Worm (Caenorhabditis elegans) whole organism, L1 larva: ENCODE results near the gene pccb-1.
A peak's percentile ranks its signal among the peaks of the same experiment; 100 is the strongest.

Experiments
- C04F5.9 ChIP-seq: sonication (generic microtip); optimal IDR thresholded peaks from 2 replicates; lab custom pipeline; 2016; ENCODE audit warnings: missing genetic modification characterization, missing compliant biosample characterization
- alr-1 ChIP-seq: fragments of 200-800 bp; sonication (Bioruptor generic); optimal IDR thresholded peaks from 2 replicates; lab custom pipeline; 2018; ENCODE audit warnings: borderline replicate concordance, mild to moderate bottlenecking, missing genetic modification characterization, missing compliant biosample characterization
- aly-2 ChIP-seq: fragments of 150-350 bp; optimal IDR thresholded peaks from 2 replicates; lab custom pipeline; 2014; ENCODE audit warnings: missing biosample characterization, missing genetic modification characterization
- ama-1 ChIP-seq: fragments of 150-350 bp; optimal IDR thresholded peaks from 2 replicates; lab custom pipeline; 2014
- ceh-8 ChIP-seq: fragments of 200-800 bp; sonication (Bioruptor generic); optimal IDR thresholded peaks from 2 replicates; lab custom pipeline; 2018; ENCODE audit warnings: mild to moderate bottlenecking, missing genetic modification characterization, moderate library complexity, missing compliant biosample characterization
- ceh-82 ChIP-seq, 3 experiments: fragments of 150-350 bp in 1 of 3; sonication (generic microtip) in 2 of 3; optimal IDR thresholded peaks; 2 replicates each; lab custom pipeline; 2014 to 2017; ENCODE audit warnings: missing biosample characterization in 3 of 3, missing genetic modification characterization in 3 of 3
- ceh-88 ChIP-seq: fragments of 200-800 bp; sonication (Bioruptor generic); IDR thresholded peaks from 2 replicates; pipeline ENCODE4 v1.3.6; 2022; ENCODE audit warnings: missing genetic modification characterization, missing compliant biosample characterization
- ceh-90 ChIP-seq: sonication (generic microtip); optimal IDR thresholded peaks from 2 replicates; lab custom pipeline; 2016; ENCODE audit warnings: missing genetic modification characterization, missing compliant biosample characterization
- dpl-1 ChIP-seq, 3 experiments: fragments of 150-350 bp in 2 of 3; sonication (generic microtip) in 1 of 3; optimal IDR thresholded peaks; 2 replicates each; lab custom pipeline; 2014 to 2017; ENCODE audit warnings: missing biosample characterization in 3 of 3, missing genetic modification characterization in 3 of 3, missing genetic modification reagents in 3 of 3
- dsc-1 ChIP-seq: sonication (generic microtip); optimal IDR thresholded peaks from 2 replicates; lab custom pipeline; 2016; ENCODE audit warnings: mild to moderate bottlenecking, missing genetic modification characterization, missing compliant biosample characterization
- efl-3 ChIP-seq: fragments of 200-800 bp; sonication (Bioruptor generic); optimal IDR thresholded peaks from 2 replicates; lab custom pipeline; 2018; ENCODE audit warnings: mild to moderate bottlenecking, missing genetic modification characterization, missing compliant biosample characterization
- egl-13 ChIP-seq: sonication (generic microtip); optimal IDR thresholded peaks from 2 replicates; lab custom pipeline; 2016; ENCODE audit warnings: missing genotype, missing genetic modification reagents, missing genetic modification characterization, missing compliant biosample characterization
- egl-27 ChIP-seq, 2 experiments: fragments of 150-350 bp in 1 of 2; sonication (generic microtip); optimal IDR thresholded peaks; 3 replicates each; lab custom pipeline; 2017 to 2018; ENCODE audit warnings: missing biosample characterization in 2 of 2, missing genetic modification characterization in 2 of 2, missing genetic modification reagents in 2 of 2
- elt-2 ChIP-seq: sonication (generic microtip); optimal IDR thresholded peaks from 2 replicates; lab custom pipeline; 2016; ENCODE audit warnings: missing genetic modification characterization, mild to moderate bottlenecking, inconsistent platforms, missing compliant biosample characterization, missing genetic modification reagents
- elt-3 ChIP-seq, 6 experiments: fragments of 150-350 bp in 1 of 6; sonication (generic microtip); optimal IDR thresholded peaks; 2 replicates each; lab custom pipeline; 2017 to 2018; ENCODE audit warnings: missing biosample characterization in 6 of 6, missing genetic modification characterization in 6 of 6, inconsistent platforms in 1 of 6
- ets-5 ChIP-seq: fragments of 200-800 bp; sonication (Bioruptor generic); IDR thresholded peaks from 2 replicates; pipeline ENCODE4 v1.3.6; 2022; ENCODE audit warnings: missing genetic modification characterization, missing compliant biosample characterization
- fkh-4 ChIP-seq: sonication (generic microtip); optimal IDR thresholded peaks from 2 replicates; lab custom pipeline; 2016; ENCODE audit warnings: missing compliant biosample characterization, missing genetic modification characterization, borderline replicate concordance
- fkh-8 ChIP-seq: sonication (generic microtip); optimal IDR thresholded peaks from 2 replicates; lab custom pipeline; 2016; ENCODE audit warnings: mild to moderate bottlenecking, missing genetic modification characterization, missing compliant biosample characterization
- fos-1 ChIP-seq: fragments of 150-350 bp; optimal IDR thresholded peaks from 2 replicates; lab custom pipeline; 2014; ENCODE audit warnings: missing biosample characterization, missing genetic modification characterization
- grh-1 ChIP-seq: fragments of 200-800 bp; sonication (Bioruptor generic); IDR thresholded peaks from 2 replicates; pipeline ENCODE4 v1.3.6; 2022; ENCODE audit warnings: missing genetic modification reagents, missing genetic modification characterization, missing compliant biosample characterization
- hpl-2 ChIP-seq: fragments of 150-350 bp; optimal IDR thresholded peaks from 2 replicates; lab custom pipeline; 2014; ENCODE audit warnings: missing biosample characterization, missing genetic modification reagents, missing genetic modification characterization
- irx-1 ChIP-seq: sonication (generic microtip); optimal IDR thresholded peaks from 2 replicates; lab custom pipeline; 2016; ENCODE audit warnings: missing genetic modification characterization, missing compliant biosample characterization
- isw-1 ChIP-seq: fragments of 200-800 bp; sonication (Bioruptor generic); IDR thresholded peaks from 2 replicates; pipeline ENCODE4 v1.3.6; 2022; ENCODE audit warnings: missing genetic modification characterization, missing compliant biosample characterization
- lin-13 ChIP-seq: fragments of 150-350 bp; optimal IDR thresholded peaks from 2 replicates; lab custom pipeline; 2014; ENCODE audit warnings: missing biosample characterization, missing genetic modification reagents, missing genetic modification characterization
- lin-14 ChIP-seq: fragments of 200-800 bp; sonication (Bioruptor generic); optimal IDR thresholded peaks from 2 replicates; lab custom pipeline; 2018; ENCODE audit warnings: mild to moderate bottlenecking, missing genetic modification characterization, moderate library complexity, missing compliant biosample characterization
- lin-35 ChIP-seq, 2 experiments: fragments of 150-350 bp; optimal IDR thresholded peaks; 2 replicates each; lab custom pipeline; 2014; ENCODE audit warnings: missing biosample characterization in 2 of 2, missing genetic modification characterization in 2 of 2, missing genetic modification reagents in 2 of 2
- lin-39 ChIP-seq: fragments of 150-350 bp; optimal IDR thresholded peaks from 2 replicates; lab custom pipeline; 2014; ENCODE audit warnings: missing biosample characterization, missing genetic modification reagents, missing genetic modification characterization
- lir-3 ChIP-seq: sonication (generic microtip); optimal IDR thresholded peaks from 2 replicates; lab custom pipeline; 2016; ENCODE audit warnings: mild to moderate bottlenecking, missing genetic modification characterization, moderate library complexity, missing compliant biosample characterization; ENCODE audit not compliant: poor library complexity
- nhr-12 ChIP-seq: sonication (generic microtip); optimal IDR thresholded peaks from 2 replicates; lab custom pipeline; 2017; ENCODE audit warnings: missing biosample characterization, missing genetic modification characterization
- nhr-19 ChIP-seq: fragments of 200-800 bp; sonication (Bioruptor generic); conservative IDR thresholded peaks from 2 replicates; pipeline ENCODE4 v1.3.6; 2022; ENCODE audit warnings: missing genetic modification characterization, missing compliant biosample characterization
- nhr-20 ChIP-seq: sonication (generic microtip); optimal IDR thresholded peaks from 2 replicates; lab custom pipeline; 2016; ENCODE audit warnings: mild to moderate bottlenecking, missing genetic modification characterization, missing compliant biosample characterization
- nhr-237 ChIP-seq: fragments of 150-350 bp; optimal IDR thresholded peaks from 2 replicates; lab custom pipeline; 2014; ENCODE audit warnings: missing biosample characterization, missing genetic modification characterization
- nhr-71 ChIP-seq: sonication (generic microtip); optimal IDR thresholded peaks from 2 replicates; lab custom pipeline; 2016; ENCODE audit warnings: mild to moderate bottlenecking, missing genetic modification characterization, moderate library complexity, missing compliant biosample characterization
- nhr-77 ChIP-seq: fragments of 150-350 bp; optimal IDR thresholded peaks from 2 replicates; lab custom pipeline; 2014; ENCODE audit warnings: missing biosample characterization, missing genetic modification characterization
- pag-3 ChIP-seq: sonication (generic microtip); optimal IDR thresholded peaks from 2 replicates; lab custom pipeline; 2017; ENCODE audit warnings: missing genetic modification characterization, mild to moderate bottlenecking, missing compliant biosample characterization, antibody characterized with exemption, borderline replicate concordance; ENCODE audit not compliant: insufficient read depth
- pax-3 ChIP-seq: fragments of 200-800 bp; sonication (Bioruptor generic); optimal IDR thresholded peaks from 2 replicates; lab custom pipeline; 2018; ENCODE audit warnings: mild to moderate bottlenecking, missing genetic modification characterization, moderate library complexity, missing compliant biosample characterization
- pqm-1 ChIP-seq: sonication (generic microtip); optimal IDR thresholded peaks from 3 replicates; lab custom pipeline; 2017; ENCODE audit warnings: missing biosample characterization, missing genetic modification characterization
- rnt-1 ChIP-seq: sonication (generic microtip); optimal IDR thresholded peaks from 2 replicates; lab custom pipeline; 2016; ENCODE audit warnings: mild to moderate bottlenecking, missing genetic modification characterization, moderate library complexity, missing compliant biosample characterization
- skn-1 ChIP-seq: fragments of 150-350 bp; optimal IDR thresholded peaks from 2 replicates; lab custom pipeline; 2014; ENCODE audit warnings: missing biosample characterization, missing genetic modification characterization
- snu-23 ChIP-seq: sonication (generic microtip); optimal IDR thresholded peaks from 2 replicates; lab custom pipeline; 2016; ENCODE audit warnings: missing genetic modification characterization, missing compliant biosample characterization
- sup-37 ChIP-seq: fragments of 200-800 bp; sonication (Bioruptor generic); optimal IDR thresholded peaks from 2 replicates; lab custom pipeline; 2018; ENCODE audit warnings: mild to moderate bottlenecking, missing genetic modification characterization, missing compliant biosample characterization
- swsn-7 ChIP-seq: sonication (generic microtip); optimal IDR thresholded peaks from 2 replicates; lab custom pipeline; 2016; ENCODE audit warnings: missing genetic modification characterization, missing compliant biosample characterization
- tbx-2 ChIP-seq: sonication (generic microtip); optimal IDR thresholded peaks from 2 replicates; lab custom pipeline; 2016; ENCODE audit warnings: missing genetic modification characterization, missing compliant biosample characterization
- unc-130 ChIP-seq: fragments of 150-350 bp; optimal IDR thresholded peaks from 2 replicates; lab custom pipeline; 2017; ENCODE audit warnings: missing biosample characterization, missing genetic modification characterization, inconsistent platforms
- unc-86 ChIP-seq: sonication (generic microtip); optimal IDR thresholded peaks from 2 replicates; lab custom pipeline; 2016; ENCODE audit warnings: missing genetic modification characterization, missing compliant biosample characterization
- unc-98 ChIP-seq: fragments of 200-800 bp; sonication (Bioruptor generic); IDR thresholded peaks from 2 replicates; pipeline ENCODE4 v1.3.6; 2022; ENCODE audit warnings: missing genetic modification characterization, missing compliant biosample characterization
- xbp-1 ChIP-seq: sonication (generic microtip); optimal IDR thresholded peaks from 2 replicates; lab custom pipeline; 2016; ENCODE audit warnings: missing genetic modification characterization, missing compliant biosample characterization
- zag-1 ChIP-seq: fragments of 150-350 bp; optimal IDR thresholded peaks from 2 replicates; lab custom pipeline; 2014; ENCODE audit warnings: missing biosample characterization, missing genetic modification characterization
- zip-4 ChIP-seq: fragments of 200-800 bp; sonication (Bioruptor generic); optimal IDR thresholded peaks from 2 replicates; lab custom pipeline; 2018; ENCODE audit warnings: mild to moderate bottlenecking, missing genetic modification characterization, moderate library complexity, missing compliant biosample characterization
- ztf-4 ChIP-seq: fragments of 150-350 bp; optimal IDR thresholded peaks from 2 replicates; lab custom pipeline; 2014; ENCODE audit warnings: missing biosample characterization, missing genetic modification characterization

The pccb-1 gene

ce11 chrX:3111687-3112086, 22.3 kb downstream of the pccb-1 start (continued):
- TF ChIP-seq zip-4 (GFP tag; lab: Kevin White, UChicago) (no peak), nhr-19 (GFP tag; lab: Robert Waterston, UW) (peak; percentile 45), egl-13 (tag; lab: Kevin White, UChicago) (no peak), ceh-90 (tag; lab: Kevin White, UChicago) (no peak), alr-1 (tag; lab: Kevin White, UChicago) (no peak), lin-13 (GFP tag; lab: Kevin White, UChicago) (peak; percentile 52), ets-5 (no peak), nhr-12 (no peak), egl-27 (tag; optimal IDR thresholded peaks at IDR 0.05; lab: Kevin White, UChicago) (no peak), lir-3 (tag; lab: Kevin White, UChicago) (peak; percentile 2), ama-1 (peak; percentile 90), isw-1 (GFP tag; lab: Robert Waterston, UW) (no peak), unc-130 (no peak), ceh-8 (GFP tag; lab: Kevin White, UChicago) (no peak), pag-3 (tag; lab: Kevin White, UChicago) (no peak), nhr-77 (no peak), lin-14 (GFP tag; lab: Kevin White, UChicago) (peak; percentile 53), unc-98 (GFP tag; lab: Robert Waterston, UW) (no peak), nhr-237 (tag; lab: Kevin White, UChicago) (no peak), swsn-7 (peak; percentile 1), zag-1 (tag; lab: Kevin White, UChicago) (no peak), pax-3 (tag; lab: Kevin White, UChicago) (no peak), fos-1 (tag; lab: Kevin White, UChicago) (peak; percentile 38), ceh-88 (no peak), nhr-71 (tag; lab: Kevin White, UChicago) (peak; percentile 62), efl-3 (GFP tag; lab: Kevin White, UChicago) (no peak)

- no peak for TF ChIP-seq irx-1 (tag; lab: Kevin White, UChicago)
- no peak for TF ChIP-seq sup-37 (GFP tag; lab: Kevin White, UChicago)
- TF ChIP-seq xbp-1 = no peak
- TF ChIP-seq rnt-1 = peak; percentile 21
- no peak for TF ChIP-seq egl-27 (tag; optimal IDR thresholded peaks at IDR 0.05; lab: Kevin White, UChicago)
- TF ChIP-seq skn-1 = no peak
- TF ChIP-seq fkh-4 (tag; lab: Kevin White, UChicago) = no peak
- TF ChIP-seq isw-1 (GFP tag; lab: Robert Waterston, UW) = no peak
- TF ChIP-seq ceh-82 (tag; optimal IDR thresholded peaks at IDR 0.05; lab: Kevin White, UChicago) = no peak
- no peak for TF ChIP-seq ceh-88
- no peak for TF ChIP-seq ceh-8 (GFP tag; lab: Kevin White, UChicago)
- no peak for TF ChIP-seq fkh-8
- TF ChIP-seq elt-3 (tag; optimal IDR thresholded peaks at IDR 0.05; lab: Kevin White, UChicago) = peak in 1 of 6 experiments; percentile 5
- peak in 1 of 2 experiments; percentile 14 for TF ChIP-seq lin-35 (GFP tag; optimal IDR thresholded peaks at IDR 0.05; lab: Kevin White, UChicago)
- no peak for TF ChIP-seq unc-130
- no peak for TF ChIP-seq unc-86
- no peak for TF ChIP-seq hpl-2
- TF ChIP-seq fos-1 (tag; lab: Kevin White, UChicago) = no peak
- TF ChIP-seq elt-2 (tag; lab: Kevin White, UChicago) = no peak
- no peak for TF ChIP-seq nhr-20 (tag; lab: Kevin White, UChicago)
- TF ChIP-seq nhr-19 (GFP tag; lab: Robert Waterston, UW) = peak; percentile 32
- TF ChIP-seq dpl-1 (GFP tag; optimal IDR thresholded peaks at IDR 0.05; lab: Kevin White, UChicago) = no peak
- TF ChIP-seq dsc-1 = no peak
- peak; percentile 3 for TF ChIP-seq aly-2 (tag; lab: Kevin White, UChicago)
- peak; percentile 31 for TF ChIP-seq ztf-4 (tag; lab: Kevin White, UChicago)
- no peak for TF ChIP-seq lin-39 (tag; lab: Kevin White, UChicago)
- TF ChIP-seq lir-3 (tag; lab: Kevin White, UChicago) = no peak
- no peak for TF ChIP-seq tbx-2 (tag; lab: Kevin White, UChicago)
- no peak for TF ChIP-seq unc-98 (GFP tag; lab: Robert Waterston, UW)
- TF ChIP-seq pqm-1 = no peak
- peak; percentile 53 for TF ChIP-seq nhr-71 (tag; lab: Kevin White, UChicago)
- TF ChIP-seq C04F5.9 (tag; lab: Kevin White, UChicago) = no peak
- peak; percentile 10 for TF ChIP-seq snu-23
- peak; percentile 35; the same call in 1 of the 2 replicates for TF ChIP-seq grh-1 (GFP tag; lab: Robert Waterston, UW)
These were observed 23.6 kb downstream of the pccb-1 start, which contains the start of gene gpd-3 for ce11 chrX:3112946-3113427. TSS of gene gpd-3 (minus strand) at chrX:3113341.
